Worm (Caenorhabditis elegans) whole organism, late embryonic: ENCODE measurements around the gene Y45F3A.5.

Source experiments
- C08G9.2 ChIP-seq: sonication (generic microtip); optimal IDR thresholded peaks from 2 replicates; lab custom pipeline; 2016; ENCODE audit warnings: mild to moderate bottlenecking, missing genetic modification characterization, moderate library complexity, missing compliant biosample characterization
- C38D4.7 ChIP-seq: fragments of 200-800 bp; sonication (Bioruptor generic); optimal IDR thresholded peaks from 2 replicates; lab custom pipeline; 2018; ENCODE audit warnings: mild to moderate bottlenecking, missing genetic modification characterization, moderate library complexity, missing compliant biosample characterization
- F13H6.1 ChIP-seq: sonication (generic microtip); optimal IDR thresholded peaks from 2 replicates; lab custom pipeline; 2016; ENCODE audit warnings: missing genetic modification characterization, missing compliant biosample characterization
- Y22D7AL.16 ChIP-seq: sonication (generic microtip); optimal IDR thresholded peaks from 2 replicates; lab custom pipeline; 2016; ENCODE audit warnings: missing genetic modification characterization, missing compliant biosample characterization
- ahr-1 ChIP-seq: sonication (generic microtip); optimal IDR thresholded peaks from 2 replicates; lab custom pipeline; 2016; ENCODE audit warnings: missing genetic modification characterization, missing compliant biosample characterization
- ama-1 ChIP-seq: fragments of 150-350 bp; optimal IDR thresholded peaks from 2 replicates; lab custom pipeline; 2014
- ceh-14 ChIP-seq: sonication (generic microtip); optimal IDR thresholded peaks from 2 replicates; lab custom pipeline; 2016; ENCODE audit warnings: missing genotype, missing genetic modification characterization, missing compliant biosample characterization
- ceh-18 ChIP-seq: sonication (generic microtip); optimal IDR thresholded peaks from 2 replicates; lab custom pipeline; 2016; ENCODE audit warnings: missing genetic modification characterization, missing compliant biosample characterization
- ceh-2 ChIP-seq: sonication (generic microtip); optimal IDR thresholded peaks from 2 replicates; lab custom pipeline; 2016; ENCODE audit warnings: missing genotype, missing genetic modification characterization, missing compliant biosample characterization
- ceh-31 ChIP-seq: sonication (generic microtip); optimal IDR thresholded peaks from 2 replicates; lab custom pipeline; 2016; ENCODE audit warnings: missing genetic modification characterization, missing compliant biosample characterization
- ceh-45 ChIP-seq: fragments of 200-800 bp; sonication (Bioruptor generic); IDR thresholded peaks from 2 replicates; pipeline ENCODE4 v1.3.6; 2022; ENCODE audit warnings: missing genetic modification reagents, missing genetic modification characterization, missing compliant biosample characterization
- che-1 ChIP-seq: sonication (generic microtip); optimal IDR thresholded peaks from 2 replicates; lab custom pipeline; 2016; ENCODE audit warnings: mild to moderate bottlenecking, missing genetic modification characterization, missing compliant biosample characterization
- elt-2 ChIP-seq: sonication (generic microtip); optimal IDR thresholded peaks from 2 replicates; lab custom pipeline; 2016; ENCODE audit warnings: missing genetic modification reagents, missing genetic modification characterization, missing compliant biosample characterization
- elt-4 ChIP-seq: sonication (generic microtip); optimal IDR thresholded peaks from 2 replicates; lab custom pipeline; 2016; ENCODE audit warnings: missing genetic modification characterization, missing compliant biosample characterization
- ets-4 ChIP-seq: sonication (generic microtip); optimal IDR thresholded peaks from 2 replicates; lab custom pipeline; 2016; ENCODE audit warnings: missing genetic modification characterization, missing compliant biosample characterization
- eyg-1 ChIP-seq: sonication (generic microtip); optimal IDR thresholded peaks from 2 replicates; lab custom pipeline; 2016; ENCODE audit warnings: missing genotype, missing genetic modification characterization, missing compliant biosample characterization
- fkh-10 ChIP-seq: fragments of 150-350 bp; optimal IDR thresholded peaks from 2 replicates; lab custom pipeline; 2014; ENCODE audit warnings: missing biosample characterization, missing genetic modification reagents, missing genetic modification characterization
- hlh-13 ChIP-seq: fragments of 200-800 bp; sonication (Bioruptor generic); optimal IDR thresholded peaks from 2 replicates; lab custom pipeline; 2018; ENCODE audit warnings: mild to moderate bottlenecking, missing genetic modification characterization, missing compliant biosample characterization
- hlh-15 ChIP-seq: sonication (generic microtip); optimal IDR thresholded peaks from 2 replicates; lab custom pipeline; 2016; ENCODE audit warnings: missing genetic modification characterization, missing compliant biosample characterization
- hlh-8 ChIP-seq: sonication (generic microtip); optimal IDR thresholded peaks from 2 replicates; lab custom pipeline; 2016; ENCODE audit warnings: missing genotype, missing genetic modification characterization, missing compliant biosample characterization
- lim-6 ChIP-seq: sonication (generic microtip); optimal IDR thresholded peaks from 2 replicates; lab custom pipeline; 2016; ENCODE audit warnings: missing genetic modification characterization, missing compliant biosample characterization
- lin-11 ChIP-seq: fragments of 200-800 bp; sonication (Bioruptor generic); optimal IDR thresholded peaks from 2 replicates; lab custom pipeline; 2018; ENCODE audit warnings: mild to moderate bottlenecking, missing genetic modification characterization, missing compliant biosample characterization
- npax-4 ChIP-seq: sonication (generic microtip); optimal IDR thresholded peaks from 2 replicates; lab custom pipeline; 2016; ENCODE audit warnings: missing genetic modification characterization, missing compliant biosample characterization
- odd-2 ChIP-seq: sonication (generic microtip); optimal IDR thresholded peaks from 2 replicates; lab custom pipeline; 2017; ENCODE audit warnings: antibody characterized with exemption, mild to moderate bottlenecking, missing genetic modification characterization, missing compliant biosample characterization
- pag-3 ChIP-seq: sonication (generic microtip); optimal IDR thresholded peaks from 2 replicates; lab custom pipeline; 2016; ENCODE audit warnings: missing compliant biosample characterization, missing genetic modification characterization, borderline replicate concordance
- pha-2 ChIP-seq: sonication (generic microtip); optimal IDR thresholded peaks from 2 replicates; lab custom pipeline; 2017; ENCODE audit warnings: mild to moderate bottlenecking, missing genetic modification characterization, missing compliant biosample characterization
- pha-4 ChIP-seq: fragments of 150-350 bp; optimal IDR thresholded peaks from 2 replicates; lab custom pipeline; 2018; ENCODE audit warnings: missing biosample characterization, missing genetic modification reagents, missing genetic modification characterization
- pros-1 ChIP-seq: fragments of 150-350 bp; optimal IDR thresholded peaks from 2 replicates; lab custom pipeline; 2014; ENCODE audit warnings: missing biosample characterization, missing genetic modification reagents, missing genetic modification characterization
- ref-2 ChIP-seq: sonication (generic microtip); optimal IDR thresholded peaks from 2 replicates; lab custom pipeline; 2016; ENCODE audit warnings: missing genetic modification characterization, missing compliant biosample characterization
- sdc-2 ChIP-seq: sonication (generic microtip); optimal IDR thresholded peaks from 2 replicates; lab custom pipeline; 2016; ENCODE audit warnings: missing genotype, missing genetic modification characterization, missing compliant biosample characterization
- sox-2 ChIP-seq: fragments of 200-800 bp; sonication (Bioruptor generic); IDR thresholded peaks from 2 replicates; pipeline ENCODE4 v1.3.6; 2022; ENCODE audit warnings: missing genetic modification reagents, missing genetic modification characterization, missing compliant biosample characterization
- syd-9 ChIP-seq: sonication (generic microtip); optimal IDR thresholded peaks from 2 replicates; lab custom pipeline; 2016; ENCODE audit warnings: mild to moderate bottlenecking, missing genetic modification characterization, moderate library complexity, missing compliant biosample characterization
- tbx-2 ChIP-seq: sonication (generic microtip); optimal IDR thresholded peaks from 2 replicates; lab custom pipeline; 2016; ENCODE audit warnings: missing genetic modification characterization, missing compliant biosample characterization
- tbx-7 ChIP-seq: sonication (generic microtip); optimal IDR thresholded peaks from 2 replicates; lab custom pipeline; 2016; ENCODE audit warnings: missing genotype, missing genetic modification characterization, missing compliant biosample characterization
- ttx-3 ChIP-seq: sonication (generic microtip); optimal IDR thresholded peaks from 2 replicates; lab custom pipeline; 2016; ENCODE audit warnings: missing genetic modification reagents, missing genetic modification characterization, missing compliant biosample characterization
- zip-5 ChIP-seq: sonication (generic microtip); optimal IDR thresholded peaks from 2 replicates; lab custom pipeline; 2016; ENCODE audit warnings: missing genetic modification characterization, missing compliant biosample characterization
- ztf-16 ChIP-seq: sonication (generic microtip); optimal IDR thresholded peaks from 2 replicates; lab custom pipeline; 2017; ENCODE audit warnings: missing genetic modification characterization, missing compliant biosample characterization

Gene Y45F3A.5

ce11 chrIII:10634034-10634433, 47.9 kb upstream of the Y45F3A.5 start (continued):
- TF ChIP-seq ahr-1 (tag; lab: Kevin White, UChicago) (no peak), lim-6 (tag; lab: Kevin White, UChicago) (peak; percentile 23), ceh-18 (tag; lab: Kevin White, UChicago) (peak; percentile 75), fkh-10 (GFP tag; lab: Kevin White, UChicago) (peak; percentile 54), F13H6.1 (tag; lab: Kevin White, UChicago) (peak; percentile 85), pros-1 (tag; lab: Kevin White, UChicago) (peak; percentile 95), elt-2 (tag; lab: Kevin White, UChicago) (no peak), syd-9 (tag; lab: Kevin White, UChicago) (peak; percentile 68), hlh-8 (tag; lab: Kevin White, UChicago) (no peak), ets-4 (peak; percentile 37), eyg-1 (tag; lab: Kevin White, UChicago) (no peak), ttx-3 (tag; lab: Kevin White, UChicago) (no peak), C08G9.2 (tag; lab: Kevin White, UChicago) (peak; percentile 9), pha-4 (tag; lab: Kevin White, UChicago) (no peak), ceh-14 (tag; lab: Kevin White, UChicago) (peak; percentile 70), zip-5 (tag; lab: Kevin White, UChicago) (no peak), hlh-13 (no peak), npax-4 (tag; lab: Kevin White, UChicago) (no peak), Y22D7AL.16 (tag; lab: Kevin White, UChicago) (no peak), lin-11 (no peak), elt-4 (no peak), sdc-2 (tag; lab: Kevin White, UChicago) (no peak), ztf-16 (tag; lab: Kevin White, UChicago) (no peak), pha-2 (tag; lab: Kevin White, UChicago) (no peak), ceh-45 (no peak), ref-2 (tag; lab: Kevin White, UChicago) (peak; percentile 91), hlh-15 (no peak), ceh-31 (tag; lab: Kevin White, UChicago) (peak; percentile 87), ama-1 (lab: Kevin White, UChicago) (no peak), tbx-7 (tag; lab: Kevin White, UChicago) (no peak), pag-3 (tag; lab: Kevin White, UChicago) (no peak), sox-2 (no peak), che-1 (tag; lab: Kevin White, UChicago) (no peak)

- TF ChIP-seq sdc-2 (tag; lab: Kevin White, UChicago) (no peak), lim-6 (tag; lab: Kevin White, UChicago) (no peak), ztf-16 (tag; lab: Kevin White, UChicago) (no peak), ceh-2 (tag; lab: Kevin White, UChicago) (no peak), C38D4.7 (GFP tag; lab: Kevin White, UChicago) (no peak), sox-2 (no peak), hlh-8 (tag; lab: Kevin White, UChicago) (no peak), elt-4 (no peak), hlh-15 (no peak), elt-2 (tag; lab: Kevin White, UChicago) (no peak)
Measured at ce11 chrIII:10633403-10633674, 47.2 kb upstream of the Y45F3A.5 start, which contains the start of gene Y39A1A.9. TSS of gene Y39A1A.9 (minus strand) at chrIII:10633501.

- TF ChIP-seq tbx-2 (tag; lab: Kevin White, UChicago) (peak; percentile 0), pag-3 (tag; lab: Kevin White, UChicago) (no peak), odd-2 (no peak)
- TF ChIP-seq, all 69 proteins: peak for 1
Measured at ce11 chrIII:10632590-10633402, 46.7 kb upstream of the Y45F3A.5 start, which contains the start of gene Y39A1A.10. TSS of gene Y39A1A.10 (plus strand) at chrIII:10632728.
